Worm (Caenorhabditis elegans) whole organism, early embryonic: Measurements from ENCODE around the gene C50D2.6.

Source experiments
- B0310.2 ChIP-seq: sonication (generic microtip); optimal IDR thresholded peaks from 2 replicates; lab custom pipeline; 2016; ENCODE audit warnings: mild to moderate bottlenecking, missing genetic modification characterization, missing compliant biosample characterization
- F13C5.2 ChIP-seq: sonication (generic microtip); optimal IDR thresholded peaks from 2 replicates; lab custom pipeline; 2017; ENCODE audit warnings: mild to moderate bottlenecking, missing genetic modification characterization, inconsistent platforms, missing compliant biosample characterization
- aly-1 ChIP-seq: sonication (generic microtip); optimal IDR thresholded peaks from 2 replicates; lab custom pipeline; 2016; ENCODE audit warnings: missing genetic modification characterization, missing compliant biosample characterization
- ama-1 ChIP-seq: fragments of 150-350 bp; optimal IDR thresholded peaks from 2 replicates; lab custom pipeline; 2014
- ceh-13 ChIP-seq: fragments of 200-800 bp; sonication (Bioruptor generic); optimal IDR thresholded peaks from 2 replicates; lab custom pipeline; 2018; ENCODE audit warnings: mild to moderate bottlenecking, missing genetic modification characterization, missing compliant biosample characterization
- ets-7 ChIP-seq: sonication (generic microtip); optimal IDR thresholded peaks from 2 replicates; lab custom pipeline; 2016; ENCODE audit warnings: missing genotype, missing genetic modification characterization, missing compliant biosample characterization
- flt-1 ChIP-seq: fragments of 200-800 bp; sonication (Bioruptor generic); IDR thresholded peaks from 2 replicates; pipeline ENCODE4 v1.3.6; 2022; ENCODE audit warnings: missing genetic modification characterization, missing compliant biosample characterization
- hmbx-1 ChIP-seq: sonication (generic microtip); optimal IDR thresholded peaks from 2 replicates; lab custom pipeline; 2016; ENCODE audit warnings: mild to moderate bottlenecking, missing genetic modification characterization, missing compliant biosample characterization
- hmg-4 ChIP-seq: fragments of 200-800 bp; sonication (Bioruptor generic); optimal IDR thresholded peaks from 2 replicates; lab custom pipeline; 2018; ENCODE audit warnings: mild to moderate bottlenecking, missing genetic modification characterization, missing compliant biosample characterization
- hnd-1 ChIP-seq: sonication (generic microtip); optimal IDR thresholded peaks from 2 replicates; lab custom pipeline; 2016; ENCODE audit warnings: missing genetic modification characterization, missing compliant biosample characterization
- scrt-1 ChIP-seq: fragments of 200-800 bp; sonication (Bioruptor generic); IDR thresholded peaks from 2 replicates; pipeline ENCODE4 v1.3.6; 2022; ENCODE audit warnings: missing genetic modification characterization, missing compliant biosample characterization
- sea-1 ChIP-seq: fragments of 200-800 bp; sonication (Bioruptor generic); conservative IDR thresholded peaks from 2 replicates; pipeline ENCODE4 v1.3.6; 2022; ENCODE audit warnings: missing genetic modification characterization, missing compliant biosample characterization
- tbx-11 ChIP-seq: fragments of 200-800 bp; sonication (Bioruptor generic); IDR thresholded peaks from 2 replicates; pipeline ENCODE4 v1.3.6; 2022; ENCODE audit warnings: missing genetic modification characterization, missing compliant biosample characterization
- tbx-37 ChIP-seq: fragments of 200-800 bp; sonication (Bioruptor generic); conservative IDR thresholded peaks from 2 replicates; pipeline ENCODE4 v1.3.6; 2022; ENCODE audit warnings: missing genetic modification reagents, missing genetic modification characterization, missing compliant biosample characterization
- tra-4 ChIP-seq: sonication (generic microtip); optimal IDR thresholded peaks from 2 replicates; lab custom pipeline; 2017; ENCODE audit warnings: missing genetic modification characterization, missing compliant biosample characterization

C50D2.6 gene

DNA sequence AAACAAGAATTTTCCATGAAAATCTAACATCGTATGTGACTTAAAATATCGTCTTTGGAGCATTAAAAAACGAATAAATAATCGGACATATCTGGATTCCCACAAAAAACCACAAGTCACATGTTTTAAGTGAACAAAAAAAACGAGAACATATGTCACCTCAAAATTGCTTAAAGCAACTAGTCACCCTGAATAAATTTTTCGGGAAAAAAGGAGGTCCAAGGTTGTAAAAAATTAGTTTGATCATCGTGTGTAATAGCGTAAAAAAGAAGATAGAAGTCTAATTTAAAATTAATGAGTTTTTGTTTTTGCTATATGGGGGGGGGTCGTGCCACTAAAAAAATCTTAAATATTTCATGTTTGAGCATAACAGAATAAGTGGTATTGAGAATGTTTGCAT lies 45.5 kb downstream of the C50D2.6 start:
- no peak for TF ChIP-seq tra-4 (tag; lab: Kevin White, UChicago)
- no peak for TF ChIP-seq B0310.2 (tag; lab: Kevin White, UChicago)
- no peak for TF ChIP-seq ets-7 (tag; lab: Kevin White, UChicago)
- no peak for TF ChIP-seq tbx-37
- no peak for TF ChIP-seq F13C5.2 (tag; lab: Kevin White, UChicago)
- TF ChIP-seq hmg-4, result no peak
- no peak for TF ChIP-seq aly-1 (tag; lab: Kevin White, UChicago)
- no peak for TF ChIP-seq sea-1 (GFP tag; lab: Robert Waterston, UW)
- TF ChIP-seq ama-1 (lab: Kevin White, UChicago), result no peak
- TF ChIP-seq scrt-1 (GFP tag; lab: Robert Waterston, UW), result no peak
- TF ChIP-seq tbx-11 (GFP tag; lab: Robert Waterston, UW), result no peak
- TF ChIP-seq ceh-13 (GFP tag; lab: Kevin White, UChicago), result no peak

DNA sequence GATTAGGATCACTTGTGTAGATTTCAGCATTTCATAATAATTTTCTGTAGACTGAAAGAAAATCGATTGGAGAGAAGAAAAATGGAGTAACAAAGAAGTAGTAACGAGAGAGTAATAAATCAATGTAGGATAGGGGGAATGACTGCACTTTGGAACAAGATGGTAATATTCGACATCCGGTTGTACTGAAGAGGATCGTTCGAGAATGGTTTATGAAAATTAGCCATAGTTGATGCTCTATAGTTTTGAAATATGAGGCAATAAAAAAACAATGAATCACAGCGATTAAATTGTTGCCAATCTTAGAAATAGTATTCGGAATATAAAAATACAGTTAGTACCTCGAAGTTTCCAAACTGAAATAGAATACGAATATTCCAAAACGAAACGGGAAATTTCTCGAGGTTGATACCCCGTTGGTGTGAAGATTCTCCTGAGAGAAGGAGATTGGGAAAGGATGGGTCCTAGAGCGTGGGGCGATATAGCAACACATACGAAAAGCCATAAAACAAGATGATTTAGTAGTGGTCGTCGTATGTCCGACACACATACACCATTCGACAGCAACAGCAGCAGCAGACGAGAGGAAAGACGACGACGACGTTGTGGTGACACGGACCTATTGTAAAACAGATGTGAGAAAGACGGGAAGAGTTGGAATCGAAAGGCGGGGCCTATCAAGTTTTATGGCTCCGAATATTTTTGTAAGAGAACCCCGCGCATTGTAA lies 49.5 kb downstream of the C50D2.6 start, which contains the start of gene cwn-1:
Gene cwn-1 (minus strand): TSS at position 51 of the 728 bp plus-strand sequence.
- TF ChIP-seq tra-4 (tag; lab: Kevin White, UChicago) (no peak), sea-1 (GFP tag; lab: Robert Waterston, UW) (no peak), hmbx-1 (tag; lab: Kevin White, UChicago) (no peak), flt-1 (GFP tag; lab: Robert Waterston, UW) (no peak), ceh-13 (GFP tag; lab: Kevin White, UChicago) (no peak), aly-1 (tag; lab: Kevin White, UChicago) (no peak), hnd-1 (tag; lab: Kevin White, UChicago) (no peak), scrt-1 (GFP tag; lab: Robert Waterston, UW) (no peak)

DNA sequence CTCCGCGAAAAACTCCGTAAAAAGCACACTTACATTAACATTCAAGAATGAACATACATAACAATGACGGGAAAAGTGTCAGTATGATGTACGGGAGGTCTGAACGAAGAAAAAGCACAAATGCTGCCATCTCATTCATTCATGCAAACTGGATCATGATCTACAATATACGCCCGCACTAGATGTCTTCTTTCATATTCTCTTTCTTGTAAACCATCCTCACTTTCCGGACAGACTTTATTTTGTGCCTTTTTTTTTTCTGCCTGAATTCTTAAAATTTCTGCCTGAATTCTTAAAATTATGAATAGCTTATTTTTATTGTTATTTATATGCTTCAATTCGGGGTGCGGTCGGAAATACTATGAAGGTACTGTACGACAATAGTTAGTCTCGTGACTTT lies 50.9 kb downstream of the C50D2.6 start, which contains the start of gene K10B4.1:
Gene K10B4.1 (plus strand): TSS at position 301 of the 400 bp plus-strand sequence.
- TF ChIP-seq ceh-13 (GFP tag; lab: Kevin White, UChicago) (no peak), sea-1 (GFP tag; lab: Robert Waterston, UW) (no peak), scrt-1 (GFP tag; lab: Robert Waterston, UW) (no peak), flt-1 (GFP tag; lab: Robert Waterston, UW) (no peak), tra-4 (tag; lab: Kevin White, UChicago) (no peak)
